Fruit fly (Drosophila melanogaster) whole organism, embryonic: ENCODE data around the gene vir-1.

Experiments used
- Awh ChIP-seq: fragments of 200-800 bp; sonication (Bioruptor generic); IDR thresholded peaks from 2 replicates; pipeline ENCODE4, ENCODE4 v1.3.6; 2022; ENCODE audit warnings: missing biosample characterization, missing genetic modification characterization
- CG10147 ChIP-seq: fragments of 200-800 bp; sonication (Bioruptor generic); optimal IDR thresholded peaks from 2 replicates; lab custom pipeline; 2019; ENCODE audit warnings: missing biosample characterization, mild to moderate bottlenecking, missing genetic modification characterization, moderate library complexity
- CG10267 ChIP-seq: fragments of 200-800 bp; sonication (Bioruptor generic); optimal IDR thresholded peaks from 2 replicates; lab custom pipeline; 2018; ENCODE audit warnings: missing biosample characterization, mild to moderate bottlenecking, missing genetic modification characterization, moderate library complexity
- CG10654 ChIP-seq: fragments of 200-800 bp; sonication (Bioruptor generic); optimal IDR thresholded peaks from 2 replicates; lab custom pipeline; 2016; ENCODE audit warnings: missing biosample characterization, missing genetic modification characterization
- CG11398 ChIP-seq: fragments of 200-800 bp; sonication (Bioruptor generic); optimal IDR thresholded peaks from 2 replicates; lab custom pipeline; 2016; ENCODE audit warnings: missing biosample characterization, missing genetic modification characterization
- CG11695 ChIP-seq: fragments of 200-800 bp; sonication (Bioruptor generic); IDR thresholded peaks from 3 replicates; pipeline ENCODE4 v1.3.6; 2022; ENCODE audit warnings: missing biosample characterization, missing genetic modification characterization
- CG13624 ChIP-seq: fragments of 200-800 bp; sonication (Bioruptor generic); optimal IDR thresholded peaks from 2 replicates; lab custom pipeline; 2016; ENCODE audit warnings: missing biosample characterization, missing genetic modification characterization
- CG15011 ChIP-seq: fragments of 200-800 bp; sonication (Bioruptor generic); optimal IDR thresholded peaks from 3 replicates; lab custom pipeline; 2018; ENCODE audit warnings: missing biosample characterization, mild to moderate bottlenecking, missing genetic modification characterization
- CG15269 ChIP-seq: fragments of 200-800 bp; sonication (Bioruptor generic); optimal IDR thresholded peaks from 2 replicates; lab custom pipeline; 2018; ENCODE audit warnings: missing biosample characterization, mild to moderate bottlenecking, missing genetic modification characterization, moderate library complexity
- CG1602 ChIP-seq: fragments of 200-800 bp; sonication (Bioruptor generic); optimal IDR thresholded peaks from 3 replicates; lab custom pipeline; 2016; ENCODE audit warnings: missing biosample characterization, missing genetic modification characterization
- CG17361 ChIP-seq: fragments of 200-800 bp; sonication (Bioruptor generic); IDR thresholded peaks from 3 replicates; pipeline ENCODE4 v1.3.6; 2022; ENCODE audit warnings: missing biosample characterization, missing genetic modification characterization
- CG17385 ChIP-seq: fragments of 200-800 bp; sonication (Bioruptor generic); optimal IDR thresholded peaks from 3 replicates; lab custom pipeline; 2018; ENCODE audit warnings: missing biosample characterization, mild to moderate bottlenecking, missing genetic modification characterization
- CG18764 ChIP-seq: fragments of 200-800 bp; sonication (Bioruptor generic); optimal IDR thresholded peaks from 3 replicates; lab custom pipeline; 2016; ENCODE audit warnings: missing biosample characterization, missing genetic modification characterization
- CG30431 ChIP-seq: fragments of 200-800 bp; sonication (Bioruptor generic); optimal IDR thresholded peaks from 2 replicates; lab custom pipeline; 2017; ENCODE audit warnings: missing biosample characterization, missing genetic modification characterization
- CG3281 ChIP-seq: fragments of 200-800 bp; sonication (Bioruptor generic); optimal IDR thresholded peaks from 3 replicates; lab custom pipeline; 2017; ENCODE audit warnings: missing biosample characterization, mild to moderate bottlenecking, missing genetic modification characterization
- CG43689 ChIP-seq: fragments of 200-800 bp; sonication (Bioruptor generic); IDR thresholded peaks from 2 replicates; pipeline ENCODE4 v1.3.6; 2022; ENCODE audit warnings: missing biosample characterization, missing genetic modification characterization
- CG4820 ChIP-seq: fragments of 200-800 bp; sonication (Bioruptor generic); optimal IDR thresholded peaks from 3 replicates; lab custom pipeline; 2016; ENCODE audit warnings: missing biosample characterization, missing genetic modification characterization
- CG5245 ChIP-seq: fragments of 200-800 bp; sonication (Bioruptor generic); optimal IDR thresholded peaks from 3 replicates; lab custom pipeline; 2016; ENCODE audit warnings: missing biosample characterization, missing genetic modification characterization
- CG8290 ChIP-seq, 3 experiments: fragments of 200-800 bp; sonication (Bioruptor generic); optimal IDR thresholded peaks; 2 replicates each; lab custom pipeline; 2016 to 2019; ENCODE audit warnings: missing biosample characterization in 3 of 3, missing genetic modification characterization in 3 of 3, mild to moderate bottlenecking in 2 of 3, moderate library complexity in 1 of 3
- CG8944 ChIP-seq: fragments of 200-800 bp; sonication (Bioruptor generic); optimal IDR thresholded peaks from 3 replicates; lab custom pipeline; 2016; ENCODE audit warnings: missing biosample characterization, missing genetic modification characterization
- Deaf1 ChIP-seq: fragments of 200-800 bp; optimal IDR thresholded peaks from 3 replicates; lab custom pipeline; 2019; ENCODE audit warnings: missing biosample characterization, mild to moderate bottlenecking, missing genetic modification characterization, moderate library complexity
- Dip2 ChIP-seq: fragments of 200-800 bp; sonication (Bioruptor generic); IDR thresholded peaks from 2 replicates; pipeline ENCODE4 v1.3.6; 2022; ENCODE audit warnings: missing biosample characterization, missing genetic modification characterization
- Doc3 ChIP-seq: fragments of 200-800 bp; sonication (Bioruptor generic); IDR thresholded peaks from 3 replicates; pipeline ENCODE4 v1.3.6; 2022; ENCODE audit warnings: missing biosample characterization, missing genetic modification characterization; ENCODE audit not compliant: partially characterized antibody
- Eip74EF ChIP-seq, 2 experiments: fragments of 200-800 bp in 1 of 2; fragments of >200 bp in 1 of 2; sonication (Bioruptor generic) in 1 of 2; optimal IDR thresholded peaks; 2 replicates each; lab custom pipeline; 2017 to 2019; ENCODE audit warnings: missing biosample characterization in 2 of 2, missing genetic modification characterization in 2 of 2, mild to moderate bottlenecking in 1 of 2, moderate library complexity in 1 of 2
- Jarid2 ChIP-seq: fragments of 200-800 bp; sonication (Bioruptor generic); optimal IDR thresholded peaks from 3 replicates; lab custom pipeline; 2017; ENCODE audit warnings: mild to moderate bottlenecking, missing biosample characterization, missing genetic modification reagents, missing genetic modification characterization
- Tbp ChIP-seq: fragments of >200 bp; optimal IDR thresholded peaks from 2 replicates; lab custom pipeline; 2018; ENCODE audit warnings: missing biosample characterization, missing genetic modification characterization
- Xrp1 ChIP-seq: fragments of 200-800 bp; sonication (Bioruptor generic); IDR thresholded peaks from 2 replicates; pipeline ENCODE4 v1.3.6; 2022; ENCODE audit warnings: missing biosample characterization, missing genetic modification characterization
- al ChIP-seq: fragments of 200-800 bp; sonication (Bioruptor generic); IDR thresholded peaks from 2 replicates; pipeline ENCODE4 v1.3.6; 2022; ENCODE audit warnings: missing biosample characterization, missing genetic modification characterization
- bigmax ChIP-seq: fragments of 200-800 bp; sonication (Bioruptor generic); optimal IDR thresholded peaks from 2 replicates; lab custom pipeline; 2018; ENCODE audit warnings: missing biosample characterization, mild to moderate bottlenecking, missing genetic modification characterization
- bowl ChIP-seq: fragments of 200-800 bp; sonication (Bioruptor generic); IDR thresholded peaks from 2 replicates; pipeline ENCODE4 v1.3.6; 2022; ENCODE audit warnings: missing biosample characterization, missing genetic modification characterization
- br ChIP-seq: fragments of >200 bp; optimal IDR thresholded peaks from 2 replicates; lab custom pipeline; 2017
- eve ChIP-seq, 2 experiments: fragments of >200 bp; optimal IDR thresholded peaks; 2 replicates each; lab custom pipeline; 2017; ENCODE audit warnings: missing biosample characterization in 2 of 2, missing genetic modification characterization in 2 of 2
- fd3F ChIP-seq: fragments of 200-800 bp; sonication (Bioruptor generic); optimal IDR thresholded peaks from 2 replicates; lab custom pipeline; 2018; ENCODE audit warnings: missing biosample characterization, mild to moderate bottlenecking, missing genetic modification characterization, moderate library complexity
- gcm ChIP-seq: fragments of 200-800 bp; sonication (Bioruptor generic); optimal IDR thresholded peaks from 2 replicates; lab custom pipeline; 2019; ENCODE audit warnings: missing biosample characterization, mild to moderate bottlenecking, missing genetic modification characterization, moderate library complexity
- gfzf ChIP-seq: fragments of 200-800 bp; sonication (Bioruptor generic); optimal IDR thresholded peaks from 2 replicates; lab custom pipeline; 2016; ENCODE audit warnings: missing biosample characterization, mild to moderate bottlenecking, missing genetic modification characterization, moderate library complexity
- grn ChIP-seq: fragments of 200-800 bp; sonication (Bioruptor generic); optimal IDR thresholded peaks from 3 replicates; lab custom pipeline; 2017; ENCODE audit warnings: missing biosample characterization, missing genetic modification characterization
- hbn ChIP-seq: fragments of 200-800 bp; sonication (Bioruptor generic); IDR thresholded peaks from 2 replicates; pipeline ENCODE4 v1.3.6; 2022; ENCODE audit warnings: missing biosample characterization, missing genetic modification characterization; ENCODE audit not compliant: partially characterized antibody
- ind ChIP-seq: fragments of 200-800 bp; sonication (Bioruptor generic); optimal IDR thresholded peaks from 3 replicates; lab custom pipeline; 2016; ENCODE audit warnings: missing biosample characterization, missing genetic modification characterization
- jing ChIP-seq: fragments of 200-800 bp; sonication (Bioruptor generic); optimal IDR thresholded peaks from 2 replicates; lab custom pipeline; 2018; ENCODE audit warnings: missing biosample characterization, mild to moderate bottlenecking, missing genetic modification characterization
- kni ChIP-seq: fragments of 200-800 bp; sonication (Bioruptor generic); optimal IDR thresholded peaks from 3 replicates; lab custom pipeline; 2017; ENCODE audit warnings: mild to moderate bottlenecking, missing biosample characterization, missing genetic modification reagents, missing genetic modification characterization
- maf-S ChIP-seq: fragments of 200-800 bp; sonication (Bioruptor generic); optimal IDR thresholded peaks from 2 replicates; lab custom pipeline; 2016; ENCODE audit warnings: missing biosample characterization, missing genetic modification characterization
- mirr ChIP-seq: fragments of 200-800 bp; sonication (Bioruptor generic); optimal IDR thresholded peaks from 3 replicates; lab custom pipeline; 2018; ENCODE audit warnings: missing biosample characterization, mild to moderate bottlenecking, missing genetic modification characterization
- nerfin-2 ChIP-seq: fragments of 200-800 bp; sonication (Bioruptor generic); IDR thresholded peaks from 2 replicates; pipeline ENCODE4 v1.3.6; 2022; ENCODE audit warnings: missing biosample characterization, missing genetic modification characterization; ENCODE audit not compliant: partially characterized antibody
- oc ChIP-seq: fragments of 200-800 bp; sonication (Bioruptor generic); optimal IDR thresholded peaks from 2 replicates; lab custom pipeline; 2018; ENCODE audit warnings: missing biosample characterization, mild to moderate bottlenecking, missing genetic modification characterization, moderate library complexity
- ro ChIP-seq: fragments of 200-800 bp; sonication (Bioruptor generic); IDR thresholded peaks from 2 replicates; pipeline ENCODE4 v1.3.6; 2022; ENCODE audit warnings: missing biosample characterization, missing genetic modification characterization
- sd ChIP-seq: fragments of 200-800 bp; sonication (Bioruptor generic); optimal IDR thresholded peaks from 3 replicates; lab custom pipeline; 2018; ENCODE audit warnings: missing biosample characterization, mild to moderate bottlenecking, missing genetic modification characterization, moderate library complexity
- sens ChIP-seq: fragments of 200-800 bp; sonication (Bioruptor generic); peaks from one replicate; lab custom pipeline; 2016; ENCODE audit warnings: missing biosample characterization, missing genetic modification characterization
- sim ChIP-seq: fragments of 200-800 bp; sonication (Bioruptor generic); IDR thresholded peaks from 2 replicates; pipeline ENCODE4 v1.3.6; 2022; ENCODE audit warnings: missing biosample characterization, missing genetic modification characterization
- sr ChIP-seq: fragments of 200-800 bp; sonication (Bioruptor generic); IDR thresholded peaks from 3 replicates; pipeline ENCODE4 v1.3.6; 2022; ENCODE audit warnings: missing biosample characterization, missing genetic modification characterization
- tll ChIP-seq, 2 experiments: fragments of 200-800 bp in 1 of 2; fragments of >200 bp in 1 of 2; sonication (Bioruptor generic) in 1 of 2; optimal IDR thresholded peaks; 2 replicates each; lab custom pipeline; 2017 to 2019; ENCODE audit warnings: missing biosample characterization in 2 of 2, missing genetic modification characterization in 2 of 2, mild to moderate bottlenecking in 1 of 2, moderate library complexity in 1 of 2

The vir-1 gene

dm6 chr2L:12469235-12469634, 46.0 kb upstream of the vir-1 start (continued):
- TF ChIP-seq Deaf1 (tag; lab: Kevin White, UChicago) (no peak), Xrp1 (no peak), gcm (GFP tag; lab: Kevin White, UChicago) (no peak), CG15269 (no peak), sr (GFP tag; lab: Robert Waterston, UW) (peak; percentile 55; the same call in 2 of the 3 replicates), fd3F (no peak), CG43689 (GFP tag; lab: Robert Waterston, UW) (no peak)

- no peak for TF ChIP-seq CG5245 (GFP tag; lab: Kevin White, UChicago)
- no peak for TF ChIP-seq ro (GFP tag; lab: Robert Waterston, UW)
- no peak for TF ChIP-seq CG17361 (GFP tag; lab: Robert Waterston, UW)
- no peak for TF ChIP-seq bigmax (GFP tag; lab: Kevin White, UChicago)
- no peak for TF ChIP-seq ind (GFP tag; lab: Kevin White, UChicago)
- TF ChIP-seq kni (GFP tag; lab: Kevin White, UChicago) = no peak
- TF ChIP-seq CG3281 (GFP tag; lab: Kevin White, UChicago) = peak; percentile 12
- no peak for TF ChIP-seq jing (GFP tag; lab: Kevin White, UChicago)
- TF ChIP-seq CG11398 (GFP tag; lab: Kevin White, UChicago) = no peak
- no peak for TF ChIP-seq CG18764
- no peak for TF ChIP-seq oc
- no peak for TF ChIP-seq hbn (GFP tag; lab: Robert Waterston, UW)
- TF ChIP-seq mirr (GFP tag; lab: Kevin White, UChicago) = no peak
- TF ChIP-seq Awh = no peak
- TF ChIP-seq nerfin-2 (GFP tag; lab: Robert Waterston, UW) = no peak
- TF ChIP-seq CG30431 (GFP tag; lab: Kevin White, UChicago) = no peak
- TF ChIP-seq maf-S (GFP tag; lab: Kevin White, UChicago) = peak; percentile 6
- no peak for TF ChIP-seq gfzf (GFP tag; lab: Kevin White, UChicago)
- no peak for TF ChIP-seq tll (GFP tag; optimal IDR thresholded peaks at IDR 0.05; lab: Kevin White, UChicago)
- TF ChIP-seq sd (tag; lab: Kevin White, UChicago) = peak; percentile 64
- TF ChIP-seq Dip2 = no peak
- TF ChIP-seq CG8944 (GFP tag; lab: Kevin White, UChicago) = no peak
- no peak for TF ChIP-seq Doc3
- TF ChIP-seq Jarid2 (GFP tag; lab: Kevin White, UChicago) = no peak
- TF ChIP-seq Tbp (GFP tag; lab: Kevin White, UChicago) = no peak
- no peak for TF ChIP-seq CG15011 (GFP tag; lab: Kevin White, UChicago)
- peak; percentile 4 for TF ChIP-seq CG17385 (GFP tag; lab: Kevin White, UChicago)
- no peak for TF ChIP-seq bowl (GFP tag; lab: Robert Waterston, UW)
- TF ChIP-seq sim = no peak
- no peak for TF ChIP-seq CG8290 (GFP tag; optimal IDR thresholded peaks at IDR 0.05; lab: Kevin White, UChicago)
- TF ChIP-seq CG8290 (tag; optimal IDR thresholded peaks at IDR 0.05; lab: Kevin White, UChicago) = peak in 1 of 2 experiments; percentile 52
- no peak for TF ChIP-seq eve (GFP tag; optimal IDR thresholded peaks at IDR 0.05; lab: Kevin White, UChicago)
- TF ChIP-seq CG11695 (GFP tag; lab: Robert Waterston, UW) = no peak
- no peak for TF ChIP-seq br (lab: Kevin White, UChicago)
- no peak for TF ChIP-seq CG10267 (tag; lab: Kevin White, UChicago)
- peak; percentile 6 for TF ChIP-seq CG13624 (GFP tag; lab: Kevin White, UChicago)
- TF ChIP-seq Eip74EF (GFP tag; optimal IDR thresholded peaks at IDR 0.05; lab: Kevin White, UChicago) = peak in 1 of 2 experiments; percentile 38
- peak; percentile 68 for TF ChIP-seq sens (GFP tag; lab: Kevin White, UChicago)
- no peak for TF ChIP-seq CG4820 (GFP tag; lab: Kevin White, UChicago)
- peak; percentile 30 for TF ChIP-seq CG10147 (GFP tag; lab: Kevin White, UChicago)
- no peak for TF ChIP-seq CG1602 (GFP tag; lab: Kevin White, UChicago)
- TF ChIP-seq al (GFP tag; lab: Robert Waterston, UW) = no peak
- TF ChIP-seq CG10654 (GFP tag; lab: Kevin White, UChicago) = no peak
- TF ChIP-seq grn (GFP tag; lab: Kevin White, UChicago) = no peak
Observed at dm6 chr2L:12468813-12469212, 45.6 kb upstream of the vir-1 start.
